2 worm cellular contexts compared by ENCODE assay signal in genomic region chrII:2783380-2783779, ce11.
A peak's percentile ranks its signal among the peaks of the same experiment; 100 is the strongest.
TF ChIP-seq lines count a peak whose summit lies in the region.

No protein-coding gene starts in this region.

TF ChIP-seq in whole organism, L4 larva, 104 proteins besides CTCF, POLR2A, EP300 and RAD21:
- TF ChIP-seq Y75B8A.6 (GFP tag; IDR thresholded peaks at IDR 0.05; lab: Robert Waterston, UW): no peak
- peak; percentile 86 for TF ChIP-seq set-16 (GFP tag; IDR thresholded peaks at IDR 0.05; lab: Robert Waterston, UW)

TF ChIP-seq in whole organism, young adult, 124 proteins besides CTCF, POLR2A, EP300 and RAD21:
- TF ChIP-seq zfh-2 (GFP tag; conservative IDR thresholded peaks at IDR 0.05; lab: Robert Waterston, UW) (peak; percentile 73), egrh-3 (GFP tag; IDR thresholded peaks at IDR 0.05; lab: Robert Waterston, UW) (peak; percentile 63; the same call in 1 of the 2 replicates), aptf-3 (GFP tag; IDR thresholded peaks at IDR 0.05; lab: Robert Waterston, UW) (no peak), hmg-20 (GFP tag; IDR thresholded peaks at IDR 0.05; lab: Robert Waterston, UW) (no peak)
